Fruit fly (Drosophila melanogaster) whole organism, prepupa: ENCODE measurements around the gene CG14644.

ENCODE experiments used
- Blimp-1 ChIP-seq: fragments of 200-800 bp; sonication (Bioruptor generic); optimal IDR thresholded peaks from 3 replicates; lab custom pipeline; 2017; ENCODE audit warnings: missing biosample characterization, missing genetic modification characterization, mild to moderate bottlenecking, moderate library complexity, missing genetic modification reagents
- CG10631 ChIP-seq: fragments of 200-800 bp; sonication (Bioruptor generic); optimal IDR thresholded peaks from 2 replicates; lab custom pipeline; 2016; ENCODE audit warnings: missing biosample characterization, missing genetic modification characterization
- CG11294 ChIP-seq: fragments of 200-800 bp; sonication (Bioruptor generic); IDR thresholded peaks from 2 replicates; pipeline ENCODE4 v1.3.6; 2022; ENCODE audit warnings: missing biosample characterization, missing genetic modification characterization
- CG11762 ChIP-seq: fragments of 200-800 bp; sonication (Bioruptor generic); optimal IDR thresholded peaks from 3 replicates; lab custom pipeline; 2016; ENCODE audit warnings: missing biosample characterization, missing genetic modification characterization; ENCODE audit not compliant: insufficient read depth
- CG1621 ChIP-seq: fragments of 200-800 bp; sonication (Bioruptor generic); optimal IDR thresholded peaks from 3 replicates; lab custom pipeline; 2018; ENCODE audit warnings: missing biosample characterization, mild to moderate bottlenecking, missing genetic modification characterization
- CG16779 ChIP-seq: fragments of 200-800 bp; sonication (Bioruptor generic); optimal IDR thresholded peaks from 3 replicates; lab custom pipeline; 2017; ENCODE audit warnings: missing biosample characterization, mild to moderate bottlenecking, missing genetic modification characterization
- CG3032 ChIP-seq: fragments of 200-800 bp; optimal IDR thresholded peaks from 2 replicates; lab custom pipeline; 2019; ENCODE audit warnings: missing biosample characterization, mild to moderate bottlenecking, missing genetic modification characterization, moderate library complexity
- CG31627 ChIP-seq: fragments of 200-800 bp; sonication (Bioruptor generic); optimal IDR thresholded peaks from 3 replicates; lab custom pipeline; 2016; ENCODE audit warnings: missing biosample characterization, missing genetic modification characterization
- CG34406 ChIP-seq: fragments of 200-800 bp; sonication (Bioruptor generic); optimal IDR thresholded peaks from 3 replicates; lab custom pipeline; 2016; ENCODE audit warnings: missing biosample characterization, missing genetic modification characterization
- CG4318 ChIP-seq: fragments of 200-800 bp; sonication (Bioruptor generic); optimal IDR thresholded peaks from 3 replicates; lab custom pipeline; 2017; ENCODE audit warnings: missing biosample characterization, mild to moderate bottlenecking, missing genetic modification characterization
- CG6163 ChIP-seq: fragments of 200-800 bp; sonication (Bioruptor generic); IDR thresholded peaks from 3 replicates; pipeline ENCODE4 v1.3.6; 2022; ENCODE audit warnings: missing biosample characterization, missing genetic modification characterization
- CG6276 ChIP-seq: fragments of 200-800 bp; sonication (Bioruptor generic); optimal IDR thresholded peaks from 2 replicates; lab custom pipeline; 2017; ENCODE audit warnings: missing biosample characterization, mild to moderate bottlenecking, missing genetic modification characterization
- CG6792 ChIP-seq: fragments of 200-800 bp; sonication (Bioruptor generic); optimal IDR thresholded peaks from 3 replicates; lab custom pipeline; 2016; ENCODE audit warnings: missing biosample characterization, missing genetic modification characterization
- CG6854 ChIP-seq: fragments of 200-800 bp; sonication (Bioruptor generic); optimal IDR thresholded peaks from 2 replicates; lab custom pipeline; 2017; ENCODE audit warnings: missing biosample characterization, mild to moderate bottlenecking, missing genetic modification characterization
- CG8319 ChIP-seq: fragments of 200-800 bp; sonication (Bioruptor generic); optimal IDR thresholded peaks from 3 replicates; lab custom pipeline; 2016; ENCODE audit warnings: missing biosample characterization, missing genetic modification characterization
- Eip78C ChIP-seq: fragments of 200-800 bp; sonication (Bioruptor generic); peaks from one replicate; lab custom pipeline; 2016; ENCODE audit warnings: missing biosample characterization, missing genetic modification characterization
- Eip93F ChIP-seq: fragments of 200-800 bp; sonication (Bioruptor generic); optimal IDR thresholded peaks from 2 replicates; lab custom pipeline; 2016; ENCODE audit warnings: missing biosample characterization, mild to moderate bottlenecking, missing genetic modification characterization
- Ets21C ChIP-seq: fragments of 200-800 bp; sonication (Bioruptor generic); optimal IDR thresholded peaks from 3 replicates; lab custom pipeline; 2016; ENCODE audit warnings: missing biosample characterization, missing genetic modification characterization
- Gug ChIP-seq: fragments of 200-800 bp; sonication (Bioruptor generic); IDR thresholded peaks from 2 replicates; pipeline ENCODE4 v1.3.6; 2022; ENCODE audit warnings: missing biosample characterization, missing genetic modification characterization
- Hr38 ChIP-seq: sonication (Bioruptor generic); optimal IDR thresholded peaks from 2 replicates; lab custom pipeline; 2016; ENCODE audit warnings: missing biosample characterization, missing genetic modification characterization
- Hr39 ChIP-seq: fragments of 200-800 bp; sonication (Bioruptor generic); optimal IDR thresholded peaks from 2 replicates; lab custom pipeline; 2016; ENCODE audit warnings: missing biosample characterization, missing genetic modification characterization
- Hr4 ChIP-seq: fragments of 200-800 bp; sonication (Bioruptor generic); optimal IDR thresholded peaks from 3 replicates; lab custom pipeline; 2016; ENCODE audit warnings: missing biosample characterization, missing genetic modification characterization
- Lpt ChIP-seq: fragments of 200-800 bp; sonication (Bioruptor generic); optimal IDR thresholded peaks from 3 replicates; lab custom pipeline; 2016; ENCODE audit warnings: missing biosample characterization, missing genetic modification characterization
- OdsH ChIP-seq: fragments of 200-800 bp; sonication (Bioruptor generic); optimal IDR thresholded peaks from 3 replicates; lab custom pipeline; 2016; ENCODE audit warnings: missing biosample characterization, missing genetic modification characterization
- Smox ChIP-seq: fragments of 200-800 bp; sonication (Bioruptor generic); optimal IDR thresholded peaks from 3 replicates; lab custom pipeline; 2016; ENCODE audit warnings: missing biosample characterization, missing genetic modification characterization
- achi ChIP-seq: fragments of 200-800 bp; sonication (Bioruptor generic); optimal IDR thresholded peaks from 3 replicates; lab custom pipeline; 2016; ENCODE audit warnings: missing biosample characterization, missing genetic modification characterization
- cyc ChIP-seq: fragments of 200-800 bp; sonication (Bioruptor generic); optimal IDR thresholded peaks from 3 replicates; lab custom pipeline; 2016; ENCODE audit warnings: missing biosample characterization, missing genetic modification characterization
- eg ChIP-seq: fragments of 200-800 bp; sonication (Bioruptor generic); IDR thresholded peaks from 3 replicates; pipeline ENCODE4 v1.3.6; 2022; ENCODE audit warnings: missing biosample characterization, missing genetic modification characterization
- esn ChIP-seq: fragments of 200-800 bp; sonication (Bioruptor generic); optimal IDR thresholded peaks from 2 replicates; lab custom pipeline; 2016; ENCODE audit warnings: missing biosample characterization, mild to moderate bottlenecking, missing genetic modification characterization, moderate library complexity
- fd59A ChIP-seq: fragments of 200-800 bp; sonication (Bioruptor generic); optimal IDR thresholded peaks from 2 replicates; lab custom pipeline; 2017; ENCODE audit warnings: missing biosample characterization, mild to moderate bottlenecking, missing genetic modification characterization, missing genetic modification reagents
- fd85E ChIP-seq: fragments of 200-800 bp; sonication (Bioruptor generic); optimal IDR thresholded peaks from 3 replicates; lab custom pipeline; 2016; ENCODE audit warnings: missing biosample characterization, missing genetic modification characterization
- lz ChIP-seq: fragments of 200-800 bp; sonication (Bioruptor generic); optimal IDR thresholded peaks from 3 replicates; lab custom pipeline; 2016; ENCODE audit warnings: missing biosample characterization, missing genetic modification characterization
- net ChIP-seq: fragments of 200-800 bp; sonication (Bioruptor generic); optimal IDR thresholded peaks from 3 replicates; lab custom pipeline; 2016; ENCODE audit warnings: missing biosample characterization, missing genetic modification characterization
- pdm3 ChIP-seq: fragments of 200-800 bp; sonication (Bioruptor generic); optimal IDR thresholded peaks from 3 replicates; lab custom pipeline; 2016; ENCODE audit warnings: missing biosample characterization, missing genetic modification characterization
- salr ChIP-seq, 2 experiments: fragments of 200-800 bp; sonication (Bioruptor generic); optimal IDR thresholded peaks; 3 replicates each; lab custom pipeline; 2016 to 2018; ENCODE audit warnings: missing biosample characterization in 2 of 2, missing genetic modification characterization in 2 of 2, mild to moderate bottlenecking in 1 of 2
- spab ChIP-seq: fragments of 200-800 bp; sonication (Bioruptor generic); optimal IDR thresholded peaks from 2 replicates; lab custom pipeline; 2017; ENCODE audit warnings: missing biosample characterization, mild to moderate bottlenecking, missing genetic modification characterization, missing genetic modification reagents
- ss ChIP-seq, 2 experiments: fragments of 200-800 bp; sonication (Bioruptor generic); optimal IDR thresholded peaks; 2 replicates in 1 of 2; 3 replicates in 1 of 2; lab custom pipeline; 2017 to 2018; ENCODE audit warnings: mild to moderate bottlenecking in 2 of 2, missing biosample characterization in 2 of 2, missing genetic modification characterization in 2 of 2, moderate library complexity in 1 of 2
- svp ChIP-seq: fragments of 200-800 bp; sonication (Bioruptor generic); peaks from one replicate; lab custom pipeline; 2016; ENCODE audit warnings: missing biosample characterization, missing genetic modification characterization
- topi ChIP-seq: fragments of 200-800 bp; sonication (Bioruptor generic); optimal IDR thresholded peaks from 3 replicates; lab custom pipeline; 2016; ENCODE audit warnings: missing biosample characterization, missing genetic modification characterization

Gene CG14644

dm6 chr3R:4236534-4236933 is 16.3 kb downstream of the CG14644 start (continued):
- peak; percentile 37 for TF ChIP-seq CG16779 (tag; lab: Kevin White, UChicago)
- TF ChIP-seq achi (GFP tag; lab: Kevin White, UChicago) = no peak
- no peak for TF ChIP-seq CG6854 (GFP tag; lab: Kevin White, UChicago)
- no peak for TF ChIP-seq Gug (GFP tag; lab: Robert Waterston, UW)
- no peak for TF ChIP-seq CG3032 (tag; lab: Kevin White, UChicago)
- no peak for TF ChIP-seq CG34406 (GFP tag; lab: Kevin White, UChicago)
- TF ChIP-seq net (GFP tag; lab: Kevin White, UChicago) = peak; percentile 18
- TF ChIP-seq Eip78C (GFP tag; lab: Kevin White, UChicago) = peak; percentile 70
- no peak for TF ChIP-seq CG4318 (GFP tag; lab: Kevin White, UChicago)
- TF ChIP-seq eg (GFP tag; lab: Robert Waterston, UW) = no peak
- no peak for TF ChIP-seq Smox
- TF ChIP-seq ss (GFP tag; optimal IDR thresholded peaks at IDR 0.05; lab: Kevin White, UChicago) = peak in 1 of 2 experiments; percentile 33
- TF ChIP-seq CG6163 (GFP tag; lab: Robert Waterston, UW) = peak; percentile 52; the same call in 2 of the 3 replicates
- TF ChIP-seq topi (GFP tag; lab: Kevin White, UChicago) = peak; percentile 16
- peak; percentile 41 for TF ChIP-seq CG1621 (tag; lab: Kevin White, UChicago)
- TF ChIP-seq Hr39 (GFP tag; lab: Kevin White, UChicago) = no peak
- TF ChIP-seq OdsH (GFP tag; lab: Kevin White, UChicago) = no peak
- no peak for TF ChIP-seq Hr38 (GFP tag; lab: Kevin White, UChicago)
- TF ChIP-seq spab (GFP tag; lab: Kevin White, UChicago) = no peak
- TF ChIP-seq CG31627 (GFP tag; lab: Kevin White, UChicago) = no peak
- peak; percentile 17 for TF ChIP-seq CG6276 (GFP tag; lab: Kevin White, UChicago)
- TF ChIP-seq lz (GFP tag; lab: Kevin White, UChicago) = no peak
- no peak for TF ChIP-seq CG8319 (GFP tag; lab: Kevin White, UChicago)
- no peak for TF ChIP-seq Eip93F (GFP tag; lab: Kevin White, UChicago)
- no peak for TF ChIP-seq pdm3 (GFP tag; lab: Kevin White, UChicago)
- no peak for TF ChIP-seq salr (GFP tag; optimal IDR thresholded peaks at IDR 0.05; lab: Kevin White, UChicago)
- TF ChIP-seq Blimp-1 (GFP tag; lab: Kevin White, UChicago) = no peak
- TF ChIP-seq CG11294 (GFP tag; lab: Robert Waterston, UW) = no peak
- no peak for TF ChIP-seq CG11762
- TF ChIP-seq Hr4 (GFP tag; lab: Kevin White, UChicago) = no peak
- TF ChIP-seq CG10631 (GFP tag; lab: Kevin White, UChicago) = no peak
- TF ChIP-seq Lpt (GFP tag; lab: Kevin White, UChicago) = peak; percentile 45
- TF ChIP-seq CG6792 (GFP tag; lab: Kevin White, UChicago) = no peak
- TF ChIP-seq cyc (GFP tag; lab: Kevin White, UChicago) = no peak
- no peak for TF ChIP-seq fd59A (GFP tag; lab: Kevin White, UChicago)
- TF ChIP-seq fd85E (GFP tag; lab: Kevin White, UChicago) = no peak

dm6 chr3R:4234991-4235553 is 17.8 kb downstream of the CG14644 start, which contains the start of gene Gel:
Gene Gel (plus strand): TSS chr3R:4235217.
- TF ChIP-seq svp (GFP tag; lab: Kevin White, UChicago) (peak; percentile 90), esn (GFP tag; lab: Kevin White, UChicago) (no peak), Eip78C (GFP tag; lab: Kevin White, UChicago) (peak; percentile 44), cyc (GFP tag; lab: Kevin White, UChicago) (no peak), Ets21C (GFP tag; lab: Kevin White, UChicago) (no peak), CG8319 (GFP tag; lab: Kevin White, UChicago) (no peak), OdsH (GFP tag; lab: Kevin White, UChicago) (no peak)
